Worm (Caenorhabditis elegans) whole organism, L1 larva: ENCODE data around the gene C14B9.8.
A peak's percentile ranks its signal among the peaks of the same experiment; 100 is the strongest.

Experiments used
- C16A3.4 ChIP-seq: fragments of 150-350 bp; optimal IDR thresholded peaks from 2 replicates; lab custom pipeline; 2014; ENCODE audit warnings: missing biosample characterization, missing genetic modification characterization
- F16B12.6 ChIP-seq: fragments of 150-350 bp; optimal IDR thresholded peaks from 2 replicates; lab custom pipeline; 2014; ENCODE audit warnings: missing biosample characterization, missing genetic modification characterization
- Y116A8C.19 ChIP-seq: sonication (generic microtip); optimal IDR thresholded peaks from 2 replicates; lab custom pipeline; 2016; ENCODE audit warnings: missing compliant biosample characterization, missing genetic modification characterization, borderline replicate concordance
- alr-1 ChIP-seq: fragments of 200-800 bp; sonication (Bioruptor generic); optimal IDR thresholded peaks from 2 replicates; lab custom pipeline; 2018; ENCODE audit warnings: borderline replicate concordance, mild to moderate bottlenecking, missing genetic modification characterization, missing compliant biosample characterization
- aly-2 ChIP-seq: fragments of 150-350 bp; optimal IDR thresholded peaks from 2 replicates; lab custom pipeline; 2014; ENCODE audit warnings: missing biosample characterization, missing genetic modification characterization
- ceh-63 ChIP-seq: fragments of 200-800 bp; sonication (Bioruptor generic); optimal IDR thresholded peaks from 2 replicates; lab custom pipeline; 2018; ENCODE audit warnings: mild to moderate bottlenecking, missing genetic modification characterization, missing compliant biosample characterization
- ceh-8 ChIP-seq: fragments of 200-800 bp; sonication (Bioruptor generic); optimal IDR thresholded peaks from 2 replicates; lab custom pipeline; 2018; ENCODE audit warnings: mild to moderate bottlenecking, missing genetic modification characterization, moderate library complexity, missing compliant biosample characterization
- ceh-82 ChIP-seq, 3 experiments: fragments of 150-350 bp in 1 of 3; sonication (generic microtip) in 2 of 3; optimal IDR thresholded peaks; 2 replicates each; lab custom pipeline; 2014 to 2017; ENCODE audit warnings: missing biosample characterization in 3 of 3, missing genetic modification characterization in 3 of 3
- ceh-88 ChIP-seq: fragments of 200-800 bp; sonication (Bioruptor generic); IDR thresholded peaks from 2 replicates; pipeline ENCODE4 v1.3.6; 2022; ENCODE audit warnings: missing genetic modification characterization, missing compliant biosample characterization
- dpl-1 ChIP-seq, 3 experiments: fragments of 150-350 bp in 2 of 3; sonication (generic microtip) in 1 of 3; optimal IDR thresholded peaks; 2 replicates each; lab custom pipeline; 2014 to 2017; ENCODE audit warnings: missing biosample characterization in 3 of 3, missing genetic modification characterization in 3 of 3, missing genetic modification reagents in 3 of 3
- dsc-1 ChIP-seq: sonication (generic microtip); optimal IDR thresholded peaks from 2 replicates; lab custom pipeline; 2016; ENCODE audit warnings: mild to moderate bottlenecking, missing genetic modification characterization, missing compliant biosample characterization
- efl-1 ChIP-seq, 4 experiments: fragments of 150-350 bp; optimal IDR thresholded peaks in 3 of 4; peaks in 1 of 4; 1 replicate in 1 of 4; 2 replicates in 3 of 4; lab custom pipeline; 2014; ENCODE audit warnings: missing biosample characterization in 2 of 4, missing genetic modification characterization in 2 of 4, missing genetic modification reagents in 2 of 4
- egl-13 ChIP-seq: sonication (generic microtip); optimal IDR thresholded peaks from 2 replicates; lab custom pipeline; 2016; ENCODE audit warnings: missing genotype, missing genetic modification reagents, missing genetic modification characterization, missing compliant biosample characterization
- egl-27 ChIP-seq, 2 experiments: fragments of 150-350 bp in 1 of 2; sonication (generic microtip); optimal IDR thresholded peaks; 3 replicates each; lab custom pipeline; 2017 to 2018; ENCODE audit warnings: missing biosample characterization in 2 of 2, missing genetic modification characterization in 2 of 2, missing genetic modification reagents in 2 of 2
- fkh-10 ChIP-seq: sonication (generic microtip); optimal IDR thresholded peaks from 2 replicates; lab custom pipeline; 2017; ENCODE audit warnings: missing biosample characterization, missing genetic modification reagents, missing genetic modification characterization
- grh-1 ChIP-seq: fragments of 200-800 bp; sonication (Bioruptor generic); IDR thresholded peaks from 2 replicates; pipeline ENCODE4 v1.3.6; 2022; ENCODE audit warnings: missing genetic modification reagents, missing genetic modification characterization, missing compliant biosample characterization
- hlh-17 ChIP-seq: fragments of 200-800 bp; sonication (Bioruptor generic); optimal IDR thresholded peaks from 2 replicates; lab custom pipeline; 2018; ENCODE audit warnings: missing genetic modification characterization, mild to moderate bottlenecking, missing compliant biosample characterization, moderate library complexity, borderline replicate concordance
- hlh-4 ChIP-seq: sonication (generic microtip); optimal IDR thresholded peaks from 2 replicates; lab custom pipeline; 2016; ENCODE audit warnings: mild to moderate bottlenecking, missing genetic modification characterization, missing compliant biosample characterization
- hpl-2 ChIP-seq: fragments of 150-350 bp; optimal IDR thresholded peaks from 2 replicates; lab custom pipeline; 2014; ENCODE audit warnings: missing biosample characterization, missing genetic modification reagents, missing genetic modification characterization
- jun-1 ChIP-seq: fragments of 150-350 bp; optimal IDR thresholded peaks from 2 replicates; lab custom pipeline; 2014; ENCODE audit warnings: missing biosample characterization, missing genetic modification reagents, missing genetic modification characterization
- lin-13 ChIP-seq: fragments of 150-350 bp; optimal IDR thresholded peaks from 2 replicates; lab custom pipeline; 2014; ENCODE audit warnings: missing biosample characterization, missing genetic modification reagents, missing genetic modification characterization
- lin-35 ChIP-seq, 2 experiments: fragments of 150-350 bp; optimal IDR thresholded peaks; 2 replicates each; lab custom pipeline; 2014; ENCODE audit warnings: missing biosample characterization in 2 of 2, missing genetic modification characterization in 2 of 2, missing genetic modification reagents in 2 of 2
- lin-39 ChIP-seq: fragments of 150-350 bp; optimal IDR thresholded peaks from 2 replicates; lab custom pipeline; 2014; ENCODE audit warnings: missing biosample characterization, missing genetic modification reagents, missing genetic modification characterization
- lsy-2 ChIP-seq, 2 experiments: fragments of 150-350 bp; optimal IDR thresholded peaks; 2 replicates each; lab custom pipeline; 2014; ENCODE audit warnings: missing biosample characterization in 2 of 2, missing genetic modification characterization in 2 of 2
- mab-9 ChIP-seq: fragments of 200-800 bp; sonication (Bioruptor generic); IDR thresholded peaks from 2 replicates; pipeline ENCODE4 v1.3.6; 2022; ENCODE audit warnings: missing genetic modification reagents, missing genetic modification characterization, missing compliant biosample characterization
- mep-1 ChIP-seq: fragments of 150-350 bp; optimal IDR thresholded peaks from 2 replicates; lab custom pipeline; 2014; ENCODE audit warnings: missing biosample characterization, missing genetic modification characterization
- nhr-11 ChIP-seq: fragments of 150-350 bp; optimal IDR thresholded peaks from 2 replicates; lab custom pipeline; 2014; ENCODE audit warnings: missing biosample characterization, missing genetic modification characterization
- nhr-19 ChIP-seq: fragments of 200-800 bp; sonication (Bioruptor generic); conservative IDR thresholded peaks from 2 replicates; pipeline ENCODE4 v1.3.6; 2022; ENCODE audit warnings: missing genetic modification characterization, missing compliant biosample characterization
- nhr-20 ChIP-seq: sonication (generic microtip); optimal IDR thresholded peaks from 2 replicates; lab custom pipeline; 2016; ENCODE audit warnings: mild to moderate bottlenecking, missing genetic modification characterization, missing compliant biosample characterization
- nhr-28 ChIP-seq: fragments of 150-350 bp; optimal IDR thresholded peaks from 2 replicates; lab custom pipeline; 2014; ENCODE audit warnings: missing biosample characterization, missing genetic modification characterization
- nhr-71 ChIP-seq: sonication (generic microtip); optimal IDR thresholded peaks from 2 replicates; lab custom pipeline; 2016; ENCODE audit warnings: mild to moderate bottlenecking, missing genetic modification characterization, moderate library complexity, missing compliant biosample characterization
- nhr-76 ChIP-seq: sonication (generic microtip); optimal IDR thresholded peaks from 2 replicates; lab custom pipeline; 2017; ENCODE audit warnings: missing biosample characterization, missing genetic modification characterization
- nhr-84 ChIP-seq: sonication (generic microtip); optimal IDR thresholded peaks from 2 replicates; lab custom pipeline; 2017; ENCODE audit warnings: missing biosample characterization, missing genetic modification characterization
- nhr-90 ChIP-seq: sonication (generic microtip); optimal IDR thresholded peaks from 2 replicates; lab custom pipeline; 2016; ENCODE audit warnings: mild to moderate bottlenecking, missing genetic modification characterization, missing compliant biosample characterization; ENCODE audit not compliant: poor library complexity
- pag-3 ChIP-seq: sonication (generic microtip); optimal IDR thresholded peaks from 2 replicates; lab custom pipeline; 2017; ENCODE audit warnings: missing genetic modification characterization, mild to moderate bottlenecking, missing compliant biosample characterization, antibody characterized with exemption, borderline replicate concordance; ENCODE audit not compliant: insufficient read depth
- pax-3 ChIP-seq: fragments of 200-800 bp; sonication (Bioruptor generic); optimal IDR thresholded peaks from 2 replicates; lab custom pipeline; 2018; ENCODE audit warnings: mild to moderate bottlenecking, missing genetic modification characterization, moderate library complexity, missing compliant biosample characterization
- pqm-1 ChIP-seq: sonication (generic microtip); optimal IDR thresholded peaks from 3 replicates; lab custom pipeline; 2017; ENCODE audit warnings: missing biosample characterization, missing genetic modification characterization
- rnt-1 ChIP-seq: sonication (generic microtip); optimal IDR thresholded peaks from 2 replicates; lab custom pipeline; 2016; ENCODE audit warnings: mild to moderate bottlenecking, missing genetic modification characterization, moderate library complexity, missing compliant biosample characterization
- skn-1 ChIP-seq: fragments of 150-350 bp; optimal IDR thresholded peaks from 2 replicates; lab custom pipeline; 2014; ENCODE audit warnings: missing biosample characterization, missing genetic modification characterization
- snu-23 ChIP-seq: sonication (generic microtip); optimal IDR thresholded peaks from 2 replicates; lab custom pipeline; 2016; ENCODE audit warnings: missing genetic modification characterization, missing compliant biosample characterization
- sox-4 ChIP-seq: sonication (generic microtip); optimal IDR thresholded peaks from 2 replicates; lab custom pipeline; 2016; ENCODE audit warnings: missing genetic modification characterization, missing compliant biosample characterization
- sup-37 ChIP-seq: fragments of 200-800 bp; sonication (Bioruptor generic); optimal IDR thresholded peaks from 2 replicates; lab custom pipeline; 2018; ENCODE audit warnings: mild to moderate bottlenecking, missing genetic modification characterization, missing compliant biosample characterization
- swsn-7 ChIP-seq: sonication (generic microtip); optimal IDR thresholded peaks from 2 replicates; lab custom pipeline; 2016; ENCODE audit warnings: missing genetic modification characterization, missing compliant biosample characterization
- unc-130 ChIP-seq: fragments of 150-350 bp; optimal IDR thresholded peaks from 2 replicates; lab custom pipeline; 2017; ENCODE audit warnings: missing biosample characterization, missing genetic modification characterization, inconsistent platforms
- unc-30 ChIP-seq: sonication (generic microtip); optimal IDR thresholded peaks from 2 replicates; lab custom pipeline; 2017; ENCODE audit warnings: missing biosample characterization, missing genetic modification characterization
- vab-15 ChIP-seq: sonication (generic microtip); optimal IDR thresholded peaks from 2 replicates; lab custom pipeline; 2017; ENCODE audit warnings: missing genotype, mild to moderate bottlenecking, missing genetic modification characterization, missing compliant biosample characterization
- zip-4 ChIP-seq: fragments of 200-800 bp; sonication (Bioruptor generic); optimal IDR thresholded peaks from 2 replicates; lab custom pipeline; 2018; ENCODE audit warnings: mild to moderate bottlenecking, missing genetic modification characterization, moderate library complexity, missing compliant biosample characterization

C14B9.8 gene

ce11 chrIII:8130177-8130902 is 14.1 kb downstream of the C14B9.8 start, which contains the start of the genes rpl-21 and C14B9.10 (continued):
- TF ChIP-seq fkh-10 (GFP tag; lab: Kevin White, UChicago) (no peak), nhr-71 (peak; percentile 92), egl-13 (tag; lab: Kevin White, UChicago) (peak; percentile 27), mep-1 (tag; lab: Kevin White, UChicago) (peak; percentile 86), sup-37 (GFP tag; lab: Kevin White, UChicago) (no peak), ceh-63 (no peak), dsc-1 (tag; lab: Kevin White, UChicago) (peak; percentile 73), zip-4 (GFP tag; lab: Kevin White, UChicago) (no peak), ceh-82 (tag; optimal IDR thresholded peaks at IDR 0.05; lab: Kevin White, UChicago) (peak; percentile 73 to 88 (median 77)), ceh-8 (GFP tag; lab: Kevin White, UChicago) (no peak), egl-27 (tag; optimal IDR thresholded peaks at IDR 0.05; lab: Kevin White, UChicago) (no peak), jun-1 (tag; lab: Kevin White, UChicago) (peak; percentile 74)

ce11 chrIII:8129195-8129594 is 15.2 kb downstream of the C14B9.8 start:
- TF ChIP-seq swsn-7 (tag; lab: Kevin White, UChicago) = no peak
- no peak for TF ChIP-seq nhr-11 (tag; lab: Kevin White, UChicago)
- peak in 1 of 2 experiments; percentile 28 for TF ChIP-seq lsy-2 (tag; optimal IDR thresholded peaks at IDR 0.05; lab: Kevin White, UChicago)
- TF ChIP-seq dsc-1 (tag; lab: Kevin White, UChicago) = no peak

- peak; percentile 47 for TF ChIP-seq mep-1 (tag; lab: Kevin White, UChicago)
- no peak for TF ChIP-seq F16B12.6 (tag; lab: Kevin White, UChicago)
- TF ChIP-seq dpl-1 (GFP tag; optimal IDR thresholded peaks at IDR 0.05; lab: Kevin White, UChicago) = no peak
- no peak for TF ChIP-seq sox-4 (tag; lab: Kevin White, UChicago)
- TF ChIP-seq C16A3.4 = no peak
- no peak for TF ChIP-seq mab-9 (GFP tag; lab: Robert Waterston, UW)
- no peak for TF ChIP-seq grh-1 (GFP tag; lab: Robert Waterston, UW)
- no peak for TF ChIP-seq unc-130
- peak in 1 of 2 experiments; percentile 23 for TF ChIP-seq efl-1 (optimal IDR thresholded peaks at IDR 0.05; lab: Kevin White, UChicago)
- no peak for TF ChIP-seq efl-1 (GFP tag; optimal IDR thresholded peaks at IDR 0.05 in 1 of 2; lab: Kevin White, UChicago)
- TF ChIP-seq nhr-84 = no peak
- no peak for TF ChIP-seq nhr-28 (tag; lab: Kevin White, UChicago)
- TF ChIP-seq skn-1 (tag; lab: Kevin White, UChicago) = no peak
- peak; percentile 6 to 20 for TF ChIP-seq lin-35 (GFP tag; optimal IDR thresholded peaks at IDR 0.05; lab: Kevin White, UChicago)
- no peak for TF ChIP-seq lin-13 (GFP tag; lab: Kevin White, UChicago)
- no peak for TF ChIP-seq vab-15 (tag; lab: Kevin White, UChicago)
- TF ChIP-seq nhr-20 = peak; percentile 15
- no peak for TF ChIP-seq pax-3 (tag; lab: Kevin White, UChicago)
- no peak for TF ChIP-seq aly-2
- TF ChIP-seq lin-39 (tag; lab: Kevin White, UChicago) = no peak
- TF ChIP-seq nhr-76 = no peak
- no peak for TF ChIP-seq hlh-4 (tag; lab: Kevin White, UChicago)
- no peak for TF ChIP-seq ceh-88
- TF ChIP-seq Y116A8C.19 (tag; lab: Kevin White, UChicago) = no peak
- TF ChIP-seq nhr-90 (tag; lab: Kevin White, UChicago) = no peak
- TF ChIP-seq unc-30 (tag; lab: Kevin White, UChicago) = no peak
- peak; percentile 1 for TF ChIP-seq rnt-1 (tag; lab: Kevin White, UChicago)
- no peak for TF ChIP-seq alr-1
- no peak for TF ChIP-seq pag-3
- TF ChIP-seq hlh-17 (GFP tag; lab: Kevin White, UChicago) = no peak
- no peak for TF ChIP-seq pqm-1 (tag; lab: Kevin White, UChicago)
- peak; percentile 34 for TF ChIP-seq snu-23
- no peak for TF ChIP-seq nhr-19
- TF ChIP-seq hpl-2 (GFP tag; lab: Kevin White, UChicago) = no peak
These were observed 17.5 kb downstream of the C14B9.8 start for ce11 chrIII:8126978-8127377.
